Worm (Caenorhabditis elegans): Measurements from ENCODE around the gene tes-1.

- TF ChIP-seq him-1 (tag; optimal IDR thresholded peaks at IDR 0.05) (no peak), W03F9.2 (tag; optimal IDR thresholded peaks at IDR 0.05) (no peak), dao-5 (tag; optimal IDR thresholded peaks at IDR 0.05) (no peak)
Measured at ce11 chrIV:7474826-7475225, 23.6 kb upstream of the tes-1 start, which contains the start of gene slc-25A18.2.
